Fruit fly (Drosophila melanogaster) whole organism, embryonic: Measurements from ENCODE around the gene CG8907.
A peak's percentile ranks its signal among the peaks of the same experiment; 100 is the strongest.

ENCODE experiments used
- Aef1 ChIP-seq: fragments of 200-800 bp; sonication (Bioruptor generic); IDR thresholded peaks from 3 replicates; pipeline ENCODE4 v1.3.6; 2022; ENCODE audit warnings: missing biosample characterization, missing genetic modification characterization
- Atf6 ChIP-seq: fragments of 200-800 bp; sonication (Bioruptor generic); IDR thresholded peaks from 2 replicates; pipeline ENCODE4 v1.3.6; 2022; ENCODE audit warnings: missing biosample characterization, missing genetic modification characterization
- CG10654 ChIP-seq: fragments of 200-800 bp; sonication (Bioruptor generic); optimal IDR thresholded peaks from 2 replicates; lab custom pipeline; 2016; ENCODE audit warnings: missing biosample characterization, missing genetic modification characterization
- CG11085 ChIP-seq: fragments of 200-800 bp; sonication (Bioruptor generic); IDR thresholded peaks from 2 replicates; pipeline ENCODE4 v1.3.6; 2022; ENCODE audit warnings: missing biosample characterization, missing genetic modification characterization
- CG12659 ChIP-seq: fragments of 200-800 bp; sonication (Bioruptor generic); optimal IDR thresholded peaks from 3 replicates; lab custom pipeline; 2017; ENCODE audit warnings: mild to moderate bottlenecking, missing biosample characterization, missing genetic modification reagents, missing genetic modification characterization
- CG13624 ChIP-seq: fragments of 200-800 bp; sonication (Bioruptor generic); optimal IDR thresholded peaks from 2 replicates; lab custom pipeline; 2016; ENCODE audit warnings: missing biosample characterization, missing genetic modification characterization
- CG14441 ChIP-seq: fragments of 200-800 bp; sonication (Bioruptor generic); IDR thresholded peaks from 2 replicates; pipeline ENCODE4 v1.3.6; 2022; ENCODE audit warnings: missing biosample characterization, missing genetic modification characterization
- CG14965 ChIP-seq: fragments of 200-800 bp; sonication (Bioruptor generic); optimal IDR thresholded peaks from 2 replicates; lab custom pipeline; 2016; ENCODE audit warnings: missing biosample characterization, missing genetic modification characterization, borderline replicate concordance
- CG15269 ChIP-seq: fragments of 200-800 bp; sonication (Bioruptor generic); optimal IDR thresholded peaks from 2 replicates; lab custom pipeline; 2018; ENCODE audit warnings: missing biosample characterization, mild to moderate bottlenecking, missing genetic modification characterization, moderate library complexity
- CG15696 ChIP-seq: fragments of 200-800 bp; sonication (Bioruptor generic); optimal IDR thresholded peaks from 2 replicates; lab custom pipeline; 2019; ENCODE audit warnings: missing biosample characterization, mild to moderate bottlenecking, missing genetic modification characterization, moderate library complexity
- CG17359 ChIP-seq: fragments of 200-800 bp; sonication (Bioruptor generic); optimal IDR thresholded peaks from 3 replicates; lab custom pipeline; 2018; ENCODE audit warnings: missing biosample characterization, mild to moderate bottlenecking, missing genetic modification characterization, moderate library complexity
- CG2199 ChIP-seq: fragments of 200-800 bp; sonication (Bioruptor generic); IDR thresholded peaks from 3 replicates; pipeline ENCODE4 v1.3.6; 2022; ENCODE audit warnings: missing biosample characterization, missing genetic modification characterization
- CG32772 ChIP-seq: fragments of 200-800 bp; sonication (Bioruptor generic); IDR thresholded peaks from 2 replicates; pipeline ENCODE4 v1.3.6; 2022; ENCODE audit warnings: missing biosample characterization, missing genetic modification characterization
- CG3407 ChIP-seq: fragments of 200-800 bp; sonication (Bioruptor generic); optimal IDR thresholded peaks from 2 replicates; lab custom pipeline; 2018; ENCODE audit warnings: missing biosample characterization, mild to moderate bottlenecking, missing genetic modification characterization
- CG4730 ChIP-seq: fragments of 200-800 bp; sonication (Bioruptor generic); IDR thresholded peaks from 2 replicates; pipeline ENCODE4 v1.3.6; 2022; ENCODE audit warnings: missing biosample characterization, missing genetic modification characterization
- CG5245 ChIP-seq: fragments of 200-800 bp; sonication (Bioruptor generic); optimal IDR thresholded peaks from 3 replicates; lab custom pipeline; 2016; ENCODE audit warnings: missing biosample characterization, missing genetic modification characterization
- CG8281 ChIP-seq: fragments of 200-800 bp; sonication (Bioruptor generic); optimal IDR thresholded peaks from 2 replicates; lab custom pipeline; 2018; ENCODE audit warnings: missing biosample characterization, mild to moderate bottlenecking, missing genetic modification characterization, moderate library complexity
- Camta ChIP-seq: fragments of 200-800 bp; sonication (Bioruptor generic); optimal IDR thresholded peaks from 2 replicates; lab custom pipeline; 2016; ENCODE audit warnings: missing biosample characterization, missing genetic modification characterization
- Dad ChIP-seq: fragments of 200-800 bp; sonication (Bioruptor generic); optimal IDR thresholded peaks from 3 replicates; lab custom pipeline; 2016; ENCODE audit warnings: missing biosample characterization, missing genetic modification characterization
- Dll ChIP-seq: fragments of 200-800 bp; sonication (Bioruptor generic); IDR thresholded peaks from 4 replicates; pipeline ENCODE4 v1.3.6; 2022; ENCODE audit warnings: missing biosample characterization, missing genetic modification characterization; ENCODE audit not compliant: partially characterized antibody
- Doc3 ChIP-seq: fragments of 200-800 bp; sonication (Bioruptor generic); IDR thresholded peaks from 3 replicates; pipeline ENCODE4 v1.3.6; 2022; ENCODE audit warnings: missing biosample characterization, missing genetic modification characterization; ENCODE audit not compliant: partially characterized antibody
- Fer3 ChIP-seq: fragments of 200-800 bp; sonication (Bioruptor generic); optimal IDR thresholded peaks from 2 replicates; lab custom pipeline; 2018; ENCODE audit warnings: missing biosample characterization, mild to moderate bottlenecking, missing genetic modification characterization, moderate library complexity
- Hr39 ChIP-seq: fragments of >200 bp; optimal IDR thresholded peaks from 2 replicates; lab custom pipeline; 2017
- Hr78 ChIP-seq, 2 experiments: fragments of 200-800 bp in 1 of 2; fragments of >200 bp in 1 of 2; sonication (Bioruptor generic) in 1 of 2; optimal IDR thresholded peaks; 2 replicates each; lab custom pipeline; 2017 to 2019; ENCODE audit warnings: missing biosample characterization in 2 of 2, missing genetic modification characterization in 2 of 2, mild to moderate bottlenecking in 1 of 2, moderate library complexity in 1 of 2
- Jarid2 ChIP-seq: fragments of 200-800 bp; sonication (Bioruptor generic); optimal IDR thresholded peaks from 3 replicates; lab custom pipeline; 2017; ENCODE audit warnings: mild to moderate bottlenecking, missing biosample characterization, missing genetic modification reagents, missing genetic modification characterization
- MESR4 ChIP-seq: fragments of 200-800 bp; sonication (Bioruptor generic); optimal IDR thresholded peaks from 2 replicates; lab custom pipeline; 2018; ENCODE audit warnings: missing biosample characterization, mild to moderate bottlenecking, missing genetic modification characterization, moderate library complexity
- Mes4 ChIP-seq: fragments of 200-800 bp; sonication (Bioruptor generic); optimal IDR thresholded peaks from 2 replicates; lab custom pipeline; 2016; ENCODE audit warnings: missing biosample characterization, missing genetic modification characterization
- NfI ChIP-seq: fragments of 200-800 bp; sonication (Bioruptor generic); optimal IDR thresholded peaks from 3 replicates; lab custom pipeline; 2018; ENCODE audit warnings: missing biosample characterization, mild to moderate bottlenecking, missing genetic modification characterization, moderate library complexity
- PHDP ChIP-seq: fragments of 200-800 bp; sonication (Bioruptor generic); optimal IDR thresholded peaks from 3 replicates; lab custom pipeline; 2018; ENCODE audit warnings: missing biosample characterization, mild to moderate bottlenecking, missing genetic modification characterization, moderate library complexity
- Ssrp ChIP-seq: fragments of 200-800 bp; sonication (Bioruptor generic); optimal IDR thresholded peaks from 2 replicates; lab custom pipeline; 2018; ENCODE audit warnings: missing biosample characterization, mild to moderate bottlenecking, missing genetic modification characterization, moderate library complexity
- Trl ChIP-seq, 3 experiments: fragments of >200 bp in 2 of 3; fragments of 200-800 bp in 1 of 3; sonication (Bioruptor generic) in 1 of 3; optimal IDR thresholded peaks; 2 replicates in 1 of 3; 3 replicates in 2 of 3; lab custom pipeline; 2016 to 2017; ENCODE audit warnings: missing biosample characterization in 1 of 3, missing genetic modification characterization in 1 of 3
- btn ChIP-seq: fragments of 200-800 bp; sonication (Bioruptor generic); optimal IDR thresholded peaks from 2 replicates; lab custom pipeline; 2016; ENCODE audit warnings: missing biosample characterization, missing genetic modification characterization
- caup ChIP-seq: fragments of 200-800 bp; sonication (Bioruptor generic); optimal IDR thresholded peaks from 3 replicates; lab custom pipeline; 2017; ENCODE audit warnings: missing biosample characterization, mild to moderate bottlenecking, missing genetic modification characterization, moderate library complexity; ENCODE audit not compliant: severe bottlenecking
- crol ChIP-seq: fragments of 200-800 bp; sonication (Bioruptor generic); IDR thresholded peaks from 2 replicates; pipeline ENCODE4 v1.3.6; 2022; ENCODE audit warnings: missing biosample characterization, missing genetic modification characterization
- dysf ChIP-seq: fragments of 200-800 bp; sonication (Bioruptor generic); IDR thresholded peaks from 3 replicates; pipeline ENCODE4 v1.3.6; 2022; ENCODE audit warnings: missing biosample characterization, missing genetic modification characterization
- emc ChIP-seq: fragments of 200-800 bp; sonication (Bioruptor generic); optimal IDR thresholded peaks from 2 replicates; lab custom pipeline; 2016; ENCODE audit warnings: missing biosample characterization, missing genetic modification characterization
- ftz-f1 ChIP-seq: fragments of 200-800 bp; sonication (Bioruptor generic); optimal IDR thresholded peaks from 2 replicates; lab custom pipeline; 2016; ENCODE audit warnings: missing biosample characterization, missing genetic modification characterization
- gsb ChIP-seq: fragments of 200-800 bp; sonication (Bioruptor generic); IDR thresholded peaks from 2 replicates; pipeline ENCODE4 v1.3.6; 2022; ENCODE audit warnings: missing biosample characterization, missing genetic modification characterization
- ham ChIP-seq: fragments of 200-800 bp; sonication (Bioruptor generic); IDR thresholded peaks from 2 replicates; pipeline ENCODE4 v1.3.6; 2022; ENCODE audit warnings: missing biosample characterization, missing genetic modification characterization
- ken ChIP-seq: fragments of 200-800 bp; sonication (Bioruptor generic); IDR thresholded peaks from 3 replicates; pipeline ENCODE4 v1.3.6; 2022; ENCODE audit warnings: missing biosample characterization, missing genetic modification characterization
- lola ChIP-seq, 3 experiments: fragments of >200 bp in 2 of 3; fragments of 200-800 bp in 1 of 3; sonication (Bioruptor generic) in 1 of 3; optimal IDR thresholded peaks; 2 replicates each; lab custom pipeline; 2017 to 2019; ENCODE audit warnings: missing biosample characterization in 3 of 3, missing genetic modification characterization in 3 of 3, mild to moderate bottlenecking in 1 of 3, moderate library complexity in 1 of 3
- nmo ChIP-seq: fragments of 200-800 bp; sonication (Bioruptor generic); optimal IDR thresholded peaks from 2 replicates; lab custom pipeline; 2018; ENCODE audit warnings: missing biosample characterization, mild to moderate bottlenecking, missing genetic modification characterization, moderate library complexity
- nom ChIP-seq: fragments of 200-800 bp; sonication (Bioruptor generic); optimal IDR thresholded peaks from 2 replicates; lab custom pipeline; 2017; ENCODE audit warnings: missing biosample characterization, missing genetic modification characterization, mild to moderate bottlenecking, moderate library complexity, missing genetic modification reagents
- psq ChIP-seq: fragments of 200-800 bp; sonication (Bioruptor generic); optimal IDR thresholded peaks from 2 replicates; lab custom pipeline; 2017; ENCODE audit warnings: missing biosample characterization, missing genetic modification characterization
- row ChIP-seq: fragments of 200-800 bp; sonication (Bioruptor generic); IDR thresholded peaks from 3 replicates; pipeline ENCODE4 v1.3.6; 2022; ENCODE audit warnings: missing biosample characterization, missing genetic modification characterization
- tap ChIP-seq: fragments of 200-800 bp; optimal IDR thresholded peaks from 3 replicates; lab custom pipeline; 2019; ENCODE audit warnings: missing biosample characterization, mild to moderate bottlenecking, missing genetic modification characterization, moderate library complexity
- tin ChIP-seq: fragments of 200-800 bp; sonication (Bioruptor generic); optimal IDR thresholded peaks from 3 replicates; lab custom pipeline; 2016; ENCODE audit warnings: missing biosample characterization, missing genetic modification characterization
- tup ChIP-seq: fragments of 200-800 bp; sonication (Bioruptor generic); optimal IDR thresholded peaks from 2 replicates; lab custom pipeline; 2016; ENCODE audit warnings: missing biosample characterization, mild to moderate bottlenecking, missing genetic modification characterization, moderate library complexity
- zen ChIP-seq: fragments of 200-800 bp; sonication (Bioruptor generic); optimal IDR thresholded peaks from 3 replicates; lab custom pipeline; 2018; ENCODE audit warnings: missing biosample characterization, mild to moderate bottlenecking, missing genetic modification characterization, moderate library complexity

CG8907 gene

DNA sequence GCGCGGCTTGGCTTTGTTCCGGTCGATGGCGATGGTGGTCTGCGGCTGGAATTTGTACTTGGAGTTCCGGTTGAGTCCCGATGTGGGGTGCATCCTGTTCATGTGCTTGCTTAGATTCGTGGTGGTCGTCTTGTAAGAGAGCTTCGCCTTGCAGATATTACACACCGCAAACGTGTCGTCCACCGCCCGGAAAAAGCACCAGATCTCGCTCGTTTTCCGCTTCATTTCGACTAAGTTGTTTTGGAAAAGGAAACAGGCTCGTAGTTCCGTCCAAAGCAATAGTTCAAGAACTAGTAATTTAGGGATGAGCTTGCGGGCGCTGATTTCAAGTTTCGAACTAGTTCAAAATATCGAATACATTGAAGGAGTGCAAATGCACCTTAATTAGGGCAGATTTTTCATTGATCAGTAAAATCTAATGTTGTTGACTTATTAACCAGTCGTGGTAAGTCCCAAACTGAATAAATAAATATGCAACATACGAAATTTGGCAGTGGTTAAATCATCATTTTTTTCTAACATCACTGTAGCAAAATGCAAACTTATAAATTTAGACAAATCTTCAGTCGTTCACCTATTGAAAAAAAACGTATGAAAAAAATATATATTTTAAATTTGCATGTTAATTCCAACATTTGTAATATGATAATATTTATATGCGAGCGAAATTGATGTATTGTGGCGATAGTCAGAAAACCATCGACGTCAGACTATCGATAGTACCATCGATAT lies 34.9 kb downstream of the CG8907 start, which contains the start of the genes bdwf and Patr-1 (continued):
- peak; percentile 85 for TF ChIP-seq Doc3 (GFP tag; lab: Robert Waterston, UW)
- TF ChIP-seq Trl (optimal IDR thresholded peaks at IDR 0.05; lab: Kevin White, UChicago), result no peak
- no peak for TF ChIP-seq Trl (GFP tag; optimal IDR thresholded peaks at IDR 0.05; lab: Kevin White, UChicago)
- peak; percentile 17 for TF ChIP-seq Ssrp (tag; lab: Kevin White, UChicago)
- no peak for TF ChIP-seq crol (GFP tag; lab: Robert Waterston, UW)
- no peak for TF ChIP-seq dysf (GFP tag; lab: Robert Waterston, UW)
- TF ChIP-seq CG10654, result no peak
- TF ChIP-seq Dll (GFP tag; lab: Robert Waterston, UW), result peak; percentile 92
- no peak for TF ChIP-seq CG11085 (GFP tag; lab: Robert Waterston, UW)
- no peak for TF ChIP-seq ftz-f1 (GFP tag; lab: Kevin White, UChicago)
- TF ChIP-seq CG15696 (tag; lab: Kevin White, UChicago), result no peak
- TF ChIP-seq psq, result no peak
- no peak for TF ChIP-seq Atf6 (GFP tag; lab: Robert Waterston, UW)
- no peak for TF ChIP-seq tup
- TF ChIP-seq CG2199, result no peak
- TF ChIP-seq zen, result peak; percentile 55
- peak; percentile 69 for TF ChIP-seq nmo
- TF ChIP-seq btn (GFP tag; lab: Kevin White, UChicago), result no peak
- no peak for TF ChIP-seq Camta (GFP tag; lab: Kevin White, UChicago)
- no peak for TF ChIP-seq ham (GFP tag; lab: Robert Waterston, UW)
- no peak for TF ChIP-seq CG8281
- TF ChIP-seq CG17359 (tag; lab: Kevin White, UChicago), result no peak
- TF ChIP-seq Jarid2 (GFP tag; lab: Kevin White, UChicago), result no peak
- TF ChIP-seq caup (GFP tag; lab: Kevin White, UChicago), result no peak
- no peak for TF ChIP-seq CG4730 (GFP tag; lab: Robert Waterston, UW)
- no peak for TF ChIP-seq emc (GFP tag; lab: Kevin White, UChicago)
- TF ChIP-seq CG13624 (GFP tag; lab: Kevin White, UChicago), result no peak
- no peak for TF ChIP-seq Hr39 (lab: Kevin White, UChicago)
- TF ChIP-seq Aef1, result no peak
- peak; percentile 61 for TF ChIP-seq CG12659
- no peak for TF ChIP-seq gsb
- TF ChIP-seq nom, result no peak
- no peak for TF ChIP-seq CG5245 (GFP tag; lab: Kevin White, UChicago)
- TF ChIP-seq CG15269 (tag; lab: Kevin White, UChicago), result no peak
- TF ChIP-seq CG14441 (GFP tag; lab: Robert Waterston, UW), result no peak
- TF ChIP-seq NfI (GFP tag; lab: Kevin White, UChicago), result no peak
- peak; percentile 8 for TF ChIP-seq tin (GFP tag; lab: Kevin White, UChicago)
- TF ChIP-seq lola (GFP tag; optimal IDR thresholded peaks at IDR 0.05; lab: Kevin White, UChicago), result peak in 1 of 3 experiments; percentile 36
- TF ChIP-seq tap (tag; lab: Kevin White, UChicago), result no peak
- TF ChIP-seq CG3407 (GFP tag; lab: Kevin White, UChicago), result no peak
- no peak for TF ChIP-seq Fer3 (tag; lab: Kevin White, UChicago)
- no peak for TF ChIP-seq CG32772 (GFP tag; lab: Robert Waterston, UW)
- peak; percentile 62 for TF ChIP-seq MESR4 (GFP tag; lab: Kevin White, UChicago)
- TF ChIP-seq Mes4 (GFP tag; lab: Kevin White, UChicago), result no peak
- TF ChIP-seq PHDP (tag; lab: Kevin White, UChicago), result no peak
- TF ChIP-seq Dad, result peak; percentile 9
- TF ChIP-seq Hr78 (GFP tag; optimal IDR thresholded peaks at IDR 0.05; lab: Kevin White, UChicago), result no peak
- TF ChIP-seq row, result peak; percentile 75
- TF ChIP-seq CG14965 (GFP tag; lab: Kevin White, UChicago), result no peak
- no peak for TF ChIP-seq ken
